Worm (Caenorhabditis elegans): ENCODE results near the gene Y51A2B.6.

- TF ChIP-seq tbx-2 (tag; optimal IDR thresholded peaks at IDR 0.05), result no peak
- no peak for TF ChIP-seq hlh-30 (tag; optimal IDR thresholded peaks at IDR 0.05; ENCODE audit: insufficient read depth)
- TF ChIP-seq C08G9.2 (tag; optimal IDR thresholded peaks at IDR 0.05), result no peak
- no peak for TF ChIP-seq pqm-1 (tag; optimal IDR thresholded peaks at IDR 0.05)
- TF ChIP-seq che-1 (tag; optimal IDR thresholded peaks at IDR 0.05), result no peak
- no peak for TF ChIP-seq nfya-1 (tag; optimal IDR thresholded peaks at IDR 0.05)
- no peak for TF ChIP-seq elt-2 (tag; optimal IDR thresholded peaks at IDR 0.05)
- TF ChIP-seq tbx-7 (tag; optimal IDR thresholded peaks at IDR 0.05), result no peak
- no peak for TF ChIP-seq ceh-18 (tag; optimal IDR thresholded peaks at IDR 0.05)
Measured at ce11 chrV:18414051-18414450, 19.9 kb upstream of the Y51A2B.6 start, which contains the start of gene txt-8.

All from whole organism, late embryonic.